Fruit fly (Drosophila melanogaster): Measurements from ENCODE around the gene Tfb4.

dm6 chr2L:1143286-1143685 is 7.2 kb downstream of the Tfb4 start:
- TF ChIP-seq CG6808 (GFP tag; optimal IDR thresholded peaks at IDR 0.05): no peak
- no peak for TF ChIP-seq CG6163 (GFP tag; IDR thresholded peaks at IDR 0.05)
- TF ChIP-seq spab (GFP tag; optimal IDR thresholded peaks at IDR 0.05): no peak
- TF ChIP-seq CG16779 (tag; optimal IDR thresholded peaks at IDR 0.05): no peak
- no peak for TF ChIP-seq CG4318 (GFP tag; optimal IDR thresholded peaks at IDR 0.05)
- no peak for TF ChIP-seq Lpt (GFP tag; optimal IDR thresholded peaks at IDR 0.05)
- TF ChIP-seq CG1621 (tag; optimal IDR thresholded peaks at IDR 0.05): no peak
- TF ChIP-seq Met (GFP tag; optimal IDR thresholded peaks at IDR 0.05): no peak
- TF ChIP-seq CG6792 (GFP tag; optimal IDR thresholded peaks at IDR 0.05): no peak
- no peak for TF ChIP-seq achi (GFP tag; optimal IDR thresholded peaks at IDR 0.05)
- TF ChIP-seq Eip78C (GFP tag): no peak

All from whole organism, prepupa.